Worm (Caenorhabditis elegans): ENCODE data around the gene Y22D7AL.11.

DNA sequence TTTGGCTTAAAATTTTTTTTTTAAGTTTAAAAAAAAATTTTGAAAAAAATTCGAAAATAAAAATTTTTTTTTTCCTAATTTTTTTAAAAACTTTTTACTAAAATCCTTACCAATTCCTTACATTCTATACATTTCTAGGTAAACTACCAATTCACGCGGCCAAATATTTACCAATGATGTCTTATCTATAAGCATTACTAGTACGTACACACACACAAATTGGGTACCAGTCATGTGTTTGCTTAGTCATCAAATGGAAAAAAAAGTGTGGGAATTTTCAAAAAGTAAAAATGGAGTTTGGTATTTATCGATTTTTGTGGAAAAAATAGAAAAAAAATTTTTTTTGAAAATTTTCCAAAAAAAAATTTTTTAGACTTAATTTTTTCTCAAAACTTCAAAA is 42.4 kb upstream of the Y22D7AL.11 start, which contains the start of gene Y22D7AR.6:
- TF ChIP-seq unc-39 (tag; optimal IDR thresholded peaks at IDR 0.05): no peak
- TF ChIP-seq nhr-6 (tag; optimal IDR thresholded peaks at IDR 0.05): no peak
- no peak for TF ChIP-seq blmp-1 (tag; optimal IDR thresholded peaks at IDR 0.05; ENCODE audit: insufficient read depth)
- no peak for TF ChIP-seq ztf-11 (tag; optimal IDR thresholded peaks at IDR 0.05)
- no peak for TF ChIP-seq unc-55 (GFP tag; optimal IDR thresholded peaks at IDR 0.05)
- TF ChIP-seq mdl-1 (tag; optimal IDR thresholded peaks at IDR 0.05): no peak
- TF ChIP-seq aly-2 (tag; optimal IDR thresholded peaks at IDR 0.05): no peak
- no peak for TF ChIP-seq ztf-4 (tag; optimal IDR thresholded peaks at IDR 0.05)
- no peak for TF ChIP-seq lin-39 (tag; optimal IDR thresholded peaks at IDR 0.05)
- TF ChIP-seq unc-62 (GFP tag; optimal IDR thresholded peaks at IDR 0.05): no peak
- TF ChIP-seq dmd-4 (tag; optimal IDR thresholded peaks at IDR 0.05): no peak
